Fruit fly (Drosophila melanogaster) whole organism, adult: ENCODE results near the gene zfh1.

Experiments used
- CG11617 ChIP-seq: fragments of 200-800 bp; sonication (Bioruptor generic); optimal IDR thresholded peaks from 2 replicates; lab custom pipeline; 2017; ENCODE audit warnings: mild to moderate bottlenecking, missing biosample characterization, missing genetic modification reagents, missing genetic modification characterization
- CG12768 ChIP-seq: fragments of 200-800 bp; sonication (Bioruptor generic); optimal IDR thresholded peaks from 2 replicates; lab custom pipeline; 2017; ENCODE audit warnings: missing biosample characterization, missing genetic modification characterization, mild to moderate bottlenecking, moderate library complexity, missing genetic modification reagents
- CG1620 ChIP-seq: fragments of 200-800 bp; sonication (Bioruptor generic); optimal IDR thresholded peaks from 2 replicates; lab custom pipeline; 2016; ENCODE audit warnings: missing biosample characterization, missing genetic modification characterization
- CG33017 ChIP-seq: fragments of 200-800 bp; sonication (Bioruptor generic); optimal IDR thresholded peaks from 2 replicates; lab custom pipeline; 2018; ENCODE audit warnings: missing biosample characterization, mild to moderate bottlenecking, missing genetic modification characterization, moderate library complexity
- Clk ChIP-seq: fragments of 200-800 bp; sonication (Bioruptor generic); optimal IDR thresholded peaks from 2 replicates; lab custom pipeline; 2017; ENCODE audit warnings: missing biosample characterization, missing genetic modification characterization
- Hr96 ChIP-seq: fragments of 200-800 bp; sonication (Bioruptor generic); optimal IDR thresholded peaks from 2 replicates; lab custom pipeline; 2016; ENCODE audit warnings: missing biosample characterization, missing genetic modification characterization

DNA sequence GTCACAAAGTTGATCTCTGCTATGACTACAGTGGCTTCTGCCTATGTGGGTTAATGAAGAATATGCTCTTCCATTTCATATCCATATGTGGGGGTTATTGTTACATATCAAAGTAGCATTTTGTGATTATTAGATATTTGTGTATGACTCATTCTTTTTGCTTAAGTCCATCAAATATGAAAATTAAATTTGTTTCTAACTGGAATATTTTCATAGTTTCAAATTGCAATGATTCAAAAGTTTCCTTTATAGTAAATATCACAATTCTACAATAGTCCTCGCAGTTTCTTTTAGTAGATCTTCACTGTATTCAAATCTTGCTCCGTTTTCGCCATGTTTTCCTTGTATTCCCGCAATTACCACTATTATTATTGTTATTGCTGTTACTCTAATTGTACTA is 39.5 kb downstream of the zfh1 start:
- TF ChIP-seq CG11617 (GFP tag; lab: Kevin White, UChicago): no peak
- no peak for TF ChIP-seq CG1620 (GFP tag; lab: Kevin White, UChicago)
- TF ChIP-seq Clk (GFP tag; lab: Kevin White, UChicago): no peak
- TF ChIP-seq Hr96 (GFP tag; lab: Kevin White, UChicago): no peak
- TF ChIP-seq CG12768 (GFP tag; lab: Kevin White, UChicago): no peak
- no peak for TF ChIP-seq CG33017 (tag; lab: Kevin White, UChicago)
